Fruit fly (Drosophila melanogaster) Kc167 (cell line): ENCODE measurements around the gene SP1029.

Source experiments
- Sin3A ChIP-seq: fragments of >200 bp; optimal IDR thresholded peaks from 2 replicates; lab custom pipeline; 2018; ENCODE audit warnings: missing external identifiers
- h ChIP-seq: fragments of >200 bp; optimal IDR thresholded peaks from 3 replicates; lab custom pipeline; 2018; ENCODE audit warnings: missing external identifiers
- insv ChIP-seq: fragments of >200 bp; optimal IDR thresholded peaks from 3 replicates; lab custom pipeline; 2018; ENCODE audit warnings: missing external identifiers

- TF ChIP-seq insv (lab: Kevin White, UChicago) (no peak), h (lab: Kevin White, UChicago) (no peak), Sin3A (lab: Kevin White, UChicago) (no peak)
Measured at dm6 chr3R:29274590-29274989, 24.3 kb upstream of the SP1029 start.
